Worm (Caenorhabditis elegans) whole organism, late embryonic: ENCODE results near the gene lys-1.

ENCODE experiments used
- ama-1 ChIP-seq: fragments of 150-350 bp; optimal IDR thresholded peaks from 2 replicates; lab custom pipeline; 2014
- pax-1 ChIP-seq: fragments of 150-350 bp; optimal IDR thresholded peaks from 2 replicates; lab custom pipeline; 2014; ENCODE audit warnings: missing biosample characterization, missing genetic modification characterization
- pha-4 ChIP-seq: fragments of 150-350 bp; optimal IDR thresholded peaks from 2 replicates; lab custom pipeline; 2018; ENCODE audit warnings: missing biosample characterization, missing genetic modification reagents, missing genetic modification characterization

ce11 chrV:10280112-10280511 is 2.4 kb downstream of the lys-1 start:
- TF ChIP-seq ama-1 (lab: Kevin White, UChicago) (no peak), pax-1 (tag; lab: Kevin White, UChicago) (no peak), pha-4 (tag; lab: Kevin White, UChicago) (no peak)
